Worm (Caenorhabditis elegans) whole organism, L3 larva: ENCODE measurements around the gene ZK892.6.

Source experiments
- ama-1 ChIP-seq: fragments of 150-350 bp; optimal IDR thresholded peaks from 2 replicates; lab custom pipeline; 2018
- ceh-82 ChIP-seq: fragments of 150-350 bp; optimal IDR thresholded peaks from 2 replicates; lab custom pipeline; 2014; ENCODE audit warnings: missing biosample characterization, missing genetic modification characterization
- elt-1 ChIP-seq: fragments of 150-350 bp; optimal IDR thresholded peaks from 2 replicates; lab custom pipeline; 2014; ENCODE audit warnings: missing biosample characterization, missing genetic modification characterization
- elt-2 ChIP-seq: sonication (generic microtip); optimal IDR thresholded peaks from 2 replicates; lab custom pipeline; 2016; ENCODE audit warnings: missing genetic modification reagents, mild to moderate bottlenecking, missing genetic modification characterization, missing compliant biosample characterization
- mdl-1 ChIP-seq: fragments of 150-350 bp; optimal IDR thresholded peaks from 2 replicates; lab custom pipeline; 2014; ENCODE audit warnings: missing biosample characterization, missing genetic modification characterization
- nfya-1 ChIP-seq: sonication (generic microtip); optimal IDR thresholded peaks from 2 replicates; lab custom pipeline; 2017; ENCODE audit warnings: missing genetic modification characterization, mild to moderate bottlenecking, missing compliant biosample characterization, antibody characterized with exemption, moderate library complexity; ENCODE audit not compliant: insufficient read depth
- nhr-76 ChIP-seq: fragments of 150-350 bp; sonication (generic microtip); optimal IDR thresholded peaks from 5 replicates; lab custom pipeline; 2014; ENCODE audit warnings: missing biosample characterization, missing genetic modification characterization
- pqm-1 ChIP-seq: fragments of 150-350 bp; optimal IDR thresholded peaks from 2 replicates; lab custom pipeline; 2017; ENCODE audit warnings: missing biosample characterization, missing genetic modification characterization, inconsistent platforms
- skn-1 ChIP-seq: fragments of 150-350 bp; optimal IDR thresholded peaks from 2 replicates; lab custom pipeline; 2014; ENCODE audit warnings: missing biosample characterization, missing genetic modification characterization
- snpc-4 ChIP-seq: fragments of 150-350 bp; optimal IDR thresholded peaks from 2 replicates; lab custom pipeline; 2014; ENCODE audit warnings: missing biosample characterization, missing genetic modification characterization
- tbx-2 ChIP-seq: sonication (generic microtip); optimal IDR thresholded peaks from 2 replicates; lab custom pipeline; 2016; ENCODE audit warnings: mild to moderate bottlenecking, missing genetic modification characterization, missing compliant biosample characterization
- unc-39 ChIP-seq: sonication (generic microtip); optimal IDR thresholded peaks from 4 replicates; lab custom pipeline; 2017; ENCODE audit warnings: missing biosample characterization, missing genetic modification characterization
- unc-62 ChIP-seq: fragments of 150-350 bp; sonication (generic microtip); optimal IDR thresholded peaks from 4 replicates; lab custom pipeline; 2014; ENCODE audit warnings: missing biosample characterization, missing genetic modification reagents, missing genetic modification characterization

- TF ChIP-seq snpc-4 (no peak), elt-2 (tag; lab: Kevin White, UChicago) (no peak), mdl-1 (tag; lab: Kevin White, UChicago) (no peak), pqm-1 (no peak), ceh-82 (tag; lab: Kevin White, UChicago) (no peak), unc-39 (no peak), nfya-1 (no peak), tbx-2 (tag; lab: Kevin White, UChicago) (no peak), ama-1 (lab: Kevin White, UChicago) (no peak), nhr-76 (tag; lab: Kevin White, UChicago) (no peak), unc-62 (GFP tag; lab: Kevin White, UChicago) (no peak), skn-1 (no peak), elt-1 (tag; lab: Kevin White, UChicago) (no peak)
Observed at ce11 chrII:9976405-9976804, 3.5 kb downstream of the ZK892.6 start, which contains the start of gene R53.8.
